Worm (Caenorhabditis elegans) whole organism, L1 larva: ENCODE data around the gene F14D7.6.
A peak's percentile ranks its signal among the peaks of the same experiment; 100 is the strongest.

Experiments
- C04F5.9 ChIP-seq: sonication (generic microtip); optimal IDR thresholded peaks from 2 replicates; lab custom pipeline; 2016; ENCODE audit warnings: missing genetic modification characterization, missing compliant biosample characterization
- C16A3.4 ChIP-seq: fragments of 150-350 bp; optimal IDR thresholded peaks from 2 replicates; lab custom pipeline; 2014; ENCODE audit warnings: missing biosample characterization, missing genetic modification characterization
- C34B4.2 ChIP-seq: sonication (generic microtip); optimal IDR thresholded peaks from 2 replicates; lab custom pipeline; 2017; ENCODE audit warnings: mild to moderate bottlenecking, missing genetic modification characterization, missing compliant biosample characterization
- F16B12.6 ChIP-seq: fragments of 150-350 bp; optimal IDR thresholded peaks from 2 replicates; lab custom pipeline; 2014; ENCODE audit warnings: missing biosample characterization, missing genetic modification characterization
- Y116A8C.19 ChIP-seq: sonication (generic microtip); optimal IDR thresholded peaks from 2 replicates; lab custom pipeline; 2016; ENCODE audit warnings: missing compliant biosample characterization, missing genetic modification characterization, borderline replicate concordance
- aha-1 ChIP-seq: fragments of 150-350 bp; optimal IDR thresholded peaks from 2 replicates; lab custom pipeline; 2014; ENCODE audit warnings: missing biosample characterization, missing genetic modification characterization
- alr-1 ChIP-seq: fragments of 200-800 bp; sonication (Bioruptor generic); optimal IDR thresholded peaks from 2 replicates; lab custom pipeline; 2018; ENCODE audit warnings: borderline replicate concordance, mild to moderate bottlenecking, missing genetic modification characterization, missing compliant biosample characterization
- aly-2 ChIP-seq: fragments of 150-350 bp; optimal IDR thresholded peaks from 2 replicates; lab custom pipeline; 2014; ENCODE audit warnings: missing biosample characterization, missing genetic modification characterization
- blmp-1 ChIP-seq: fragments of 150-350 bp; optimal IDR thresholded peaks from 2 replicates; lab custom pipeline; 2014; ENCODE audit warnings: missing biosample characterization, missing genetic modification characterization
- ceh-82 ChIP-seq, 3 experiments: fragments of 150-350 bp in 1 of 3; sonication (generic microtip) in 2 of 3; optimal IDR thresholded peaks; 2 replicates each; lab custom pipeline; 2014 to 2017; ENCODE audit warnings: missing biosample characterization in 3 of 3, missing genetic modification characterization in 3 of 3
- dsc-1 ChIP-seq: sonication (generic microtip); optimal IDR thresholded peaks from 2 replicates; lab custom pipeline; 2016; ENCODE audit warnings: mild to moderate bottlenecking, missing genetic modification characterization, missing compliant biosample characterization
- efl-1 ChIP-seq, 4 experiments: fragments of 150-350 bp; optimal IDR thresholded peaks in 3 of 4; peaks in 1 of 4; 1 replicate in 1 of 4; 2 replicates in 3 of 4; lab custom pipeline; 2014; ENCODE audit warnings: missing biosample characterization in 2 of 4, missing genetic modification characterization in 2 of 4, missing genetic modification reagents in 2 of 4
- elt-2 ChIP-seq: sonication (generic microtip); optimal IDR thresholded peaks from 2 replicates; lab custom pipeline; 2016; ENCODE audit warnings: missing genetic modification characterization, mild to moderate bottlenecking, inconsistent platforms, missing compliant biosample characterization, missing genetic modification reagents
- elt-3 ChIP-seq, 6 experiments: fragments of 150-350 bp in 1 of 6; sonication (generic microtip); optimal IDR thresholded peaks; 2 replicates each; lab custom pipeline; 2017 to 2018; ENCODE audit warnings: missing biosample characterization in 6 of 6, missing genetic modification characterization in 6 of 6, inconsistent platforms in 1 of 6
- ets-5 ChIP-seq: fragments of 200-800 bp; sonication (Bioruptor generic); IDR thresholded peaks from 2 replicates; pipeline ENCODE4 v1.3.6; 2022; ENCODE audit warnings: missing genetic modification characterization, missing compliant biosample characterization
- fkh-8 ChIP-seq: sonication (generic microtip); optimal IDR thresholded peaks from 2 replicates; lab custom pipeline; 2016; ENCODE audit warnings: mild to moderate bottlenecking, missing genetic modification characterization, missing compliant biosample characterization
- hlh-17 ChIP-seq: fragments of 200-800 bp; sonication (Bioruptor generic); optimal IDR thresholded peaks from 2 replicates; lab custom pipeline; 2018; ENCODE audit warnings: missing genetic modification characterization, mild to moderate bottlenecking, missing compliant biosample characterization, moderate library complexity, borderline replicate concordance
- hlh-4 ChIP-seq: sonication (generic microtip); optimal IDR thresholded peaks from 2 replicates; lab custom pipeline; 2016; ENCODE audit warnings: mild to moderate bottlenecking, missing genetic modification characterization, missing compliant biosample characterization
- hpl-2 ChIP-seq: fragments of 150-350 bp; optimal IDR thresholded peaks from 2 replicates; lab custom pipeline; 2014; ENCODE audit warnings: missing biosample characterization, missing genetic modification reagents, missing genetic modification characterization
- irx-1 ChIP-seq: sonication (generic microtip); optimal IDR thresholded peaks from 2 replicates; lab custom pipeline; 2016; ENCODE audit warnings: missing genetic modification characterization, missing compliant biosample characterization
- lin-13 ChIP-seq: fragments of 150-350 bp; optimal IDR thresholded peaks from 2 replicates; lab custom pipeline; 2014; ENCODE audit warnings: missing biosample characterization, missing genetic modification reagents, missing genetic modification characterization
- lin-14 ChIP-seq: fragments of 200-800 bp; sonication (Bioruptor generic); optimal IDR thresholded peaks from 2 replicates; lab custom pipeline; 2018; ENCODE audit warnings: mild to moderate bottlenecking, missing genetic modification characterization, moderate library complexity, missing compliant biosample characterization
- lin-15B ChIP-seq: fragments of 150-350 bp; sonication (generic microtip); optimal IDR thresholded peaks from 3 replicates; lab custom pipeline; 2014; ENCODE audit warnings: missing biosample characterization, missing genetic modification characterization
- lir-3 ChIP-seq: sonication (generic microtip); optimal IDR thresholded peaks from 2 replicates; lab custom pipeline; 2016; ENCODE audit warnings: mild to moderate bottlenecking, missing genetic modification characterization, moderate library complexity, missing compliant biosample characterization; ENCODE audit not compliant: poor library complexity
- lsy-2 ChIP-seq, 2 experiments: fragments of 150-350 bp; optimal IDR thresholded peaks; 2 replicates each; lab custom pipeline; 2014; ENCODE audit warnings: missing biosample characterization in 2 of 2, missing genetic modification characterization in 2 of 2
- mdl-1 ChIP-seq, 2 experiments: fragments of 150-350 bp; optimal IDR thresholded peaks; 2 replicates each; lab custom pipeline; 2014 to 2017; ENCODE audit warnings: missing biosample characterization in 2 of 2, missing genetic modification characterization in 2 of 2, inconsistent platforms in 1 of 2
- mep-1 ChIP-seq: fragments of 150-350 bp; optimal IDR thresholded peaks from 2 replicates; lab custom pipeline; 2014; ENCODE audit warnings: missing biosample characterization, missing genetic modification characterization
- nhr-237 ChIP-seq: fragments of 150-350 bp; optimal IDR thresholded peaks from 2 replicates; lab custom pipeline; 2014; ENCODE audit warnings: missing biosample characterization, missing genetic modification characterization
- nhr-28 ChIP-seq: fragments of 150-350 bp; optimal IDR thresholded peaks from 2 replicates; lab custom pipeline; 2014; ENCODE audit warnings: missing biosample characterization, missing genetic modification characterization
- nhr-47 ChIP-seq: sonication (generic microtip); optimal IDR thresholded peaks from 2 replicates; lab custom pipeline; 2016; ENCODE audit warnings: mild to moderate bottlenecking, missing genetic modification characterization, moderate library complexity, missing compliant biosample characterization
- nhr-71 ChIP-seq: sonication (generic microtip); optimal IDR thresholded peaks from 2 replicates; lab custom pipeline; 2016; ENCODE audit warnings: mild to moderate bottlenecking, missing genetic modification characterization, moderate library complexity, missing compliant biosample characterization
- nhr-76 ChIP-seq: sonication (generic microtip); optimal IDR thresholded peaks from 2 replicates; lab custom pipeline; 2017; ENCODE audit warnings: missing biosample characterization, missing genetic modification characterization
- nhr-85 ChIP-seq: sonication (generic microtip); peaks from one replicate; lab custom pipeline; 2016; ENCODE audit warnings: missing genetic modification characterization, inconsistent platforms, missing compliant biosample characterization
- nhr-90 ChIP-seq: sonication (generic microtip); optimal IDR thresholded peaks from 2 replicates; lab custom pipeline; 2016; ENCODE audit warnings: mild to moderate bottlenecking, missing genetic modification characterization, missing compliant biosample characterization; ENCODE audit not compliant: poor library complexity
- pqm-1 ChIP-seq: sonication (generic microtip); optimal IDR thresholded peaks from 3 replicates; lab custom pipeline; 2017; ENCODE audit warnings: missing biosample characterization, missing genetic modification characterization
- skn-1 ChIP-seq: fragments of 150-350 bp; optimal IDR thresholded peaks from 2 replicates; lab custom pipeline; 2014; ENCODE audit warnings: missing biosample characterization, missing genetic modification characterization
- sox-4 ChIP-seq: sonication (generic microtip); optimal IDR thresholded peaks from 2 replicates; lab custom pipeline; 2016; ENCODE audit warnings: missing genetic modification characterization, missing compliant biosample characterization
- sup-37 ChIP-seq: fragments of 200-800 bp; sonication (Bioruptor generic); optimal IDR thresholded peaks from 2 replicates; lab custom pipeline; 2018; ENCODE audit warnings: mild to moderate bottlenecking, missing genetic modification characterization, missing compliant biosample characterization
- unc-86 ChIP-seq: sonication (generic microtip); optimal IDR thresholded peaks from 2 replicates; lab custom pipeline; 2016; ENCODE audit warnings: missing genetic modification characterization, missing compliant biosample characterization
- unc-98 ChIP-seq: fragments of 200-800 bp; sonication (Bioruptor generic); IDR thresholded peaks from 2 replicates; pipeline ENCODE4 v1.3.6; 2022; ENCODE audit warnings: missing genetic modification characterization, missing compliant biosample characterization
- vab-15 ChIP-seq: sonication (generic microtip); optimal IDR thresholded peaks from 2 replicates; lab custom pipeline; 2017; ENCODE audit warnings: missing genotype, mild to moderate bottlenecking, missing genetic modification characterization, missing compliant biosample characterization
- zag-1 ChIP-seq: fragments of 150-350 bp; optimal IDR thresholded peaks from 2 replicates; lab custom pipeline; 2014; ENCODE audit warnings: missing biosample characterization, missing genetic modification characterization
- ztf-11 ChIP-seq, 2 experiments: sonication (generic microtip); optimal IDR thresholded peaks; 2 replicates each; lab custom pipeline; 2016 to 2017; ENCODE audit warnings: missing genetic modification characterization in 2 of 2, missing biosample characterization in 1 of 2, missing compliant biosample characterization in 1 of 2

F14D7.6 gene

ce11 chrV:14350949-14351348 is 49.7 kb downstream of the F14D7.6 start (continued):
- TF ChIP-seq nhr-90 (tag; lab: Kevin White, UChicago): peak; percentile 45
- TF ChIP-seq nhr-28 (tag; lab: Kevin White, UChicago): no peak
- TF ChIP-seq mep-1 (tag; lab: Kevin White, UChicago): peak; percentile 71
- peak in 1 of 2 experiments; percentile 64 for TF ChIP-seq mdl-1 (tag; optimal IDR thresholded peaks at IDR 0.05; lab: Kevin White, UChicago)
- no peak for TF ChIP-seq sup-37 (GFP tag; lab: Kevin White, UChicago)
- peak; percentile 20 for TF ChIP-seq F16B12.6 (tag; lab: Kevin White, UChicago)
- TF ChIP-seq nhr-47 (tag; lab: Kevin White, UChicago): peak; percentile 77
- TF ChIP-seq lir-3 (tag; lab: Kevin White, UChicago): peak; percentile 39
- no peak for TF ChIP-seq pqm-1 (tag; lab: Kevin White, UChicago)
- peak; percentile 35 for TF ChIP-seq irx-1
- peak; percentile 58 to 84 for TF ChIP-seq lsy-2 (tag; optimal IDR thresholded peaks at IDR 0.05; lab: Kevin White, UChicago)
- no peak for TF ChIP-seq alr-1 (tag; lab: Kevin White, UChicago)
- TF ChIP-seq Y116A8C.19 (tag; lab: Kevin White, UChicago): no peak
- peak; percentile 8 for TF ChIP-seq sox-4
- no peak for TF ChIP-seq ets-5
- peak; percentile 83 for TF ChIP-seq lin-15B (tag; lab: Kevin White, UChicago)
- peak; percentile 38 for TF ChIP-seq hpl-2 (GFP tag; lab: Kevin White, UChicago)
- TF ChIP-seq C16A3.4 (tag; lab: Kevin White, UChicago): peak; percentile 74
- TF ChIP-seq skn-1 (tag; lab: Kevin White, UChicago): peak; percentile 73
- no peak for TF ChIP-seq hlh-4 (tag; lab: Kevin White, UChicago)
- peak; percentile 64 for TF ChIP-seq blmp-1 (tag; lab: Kevin White, UChicago)
- TF ChIP-seq ztf-11 (tag; optimal IDR thresholded peaks at IDR 0.05; lab: Kevin White, UChicago): no peak
- no peak for TF ChIP-seq aly-2 (tag; lab: Kevin White, UChicago)
- TF ChIP-seq fkh-8 (tag; lab: Kevin White, UChicago): peak; percentile 89

- TF ChIP-seq efl-1 (optimal IDR thresholded peaks at IDR 0.05; lab: Kevin White, UChicago) (no peak), efl-1 (GFP tag; optimal IDR thresholded peaks at IDR 0.05 in 1 of 2; lab: Kevin White, UChicago) (peak in 1 of 2 experiments; percentile 65), lin-14 (GFP tag; lab: Kevin White, UChicago) (no peak), nhr-85 (tag; lab: Kevin White, UChicago) (peak; percentile 42)
Measured at ce11 chrV:14351629-14352028, 50.4 kb downstream of the F14D7.6 start, which contains the start of gene vha-13. TSS of gene vha-13 (plus strand) at chrV:14351709.

- TF ChIP-seq ceh-82 (tag; optimal IDR thresholded peaks at IDR 0.05; lab: Kevin White, UChicago) (no peak), C04F5.9 (tag; lab: Kevin White, UChicago) (no peak), lin-13 (GFP tag; lab: Kevin White, UChicago) (no peak), nhr-47 (tag; lab: Kevin White, UChicago) (no peak), C34B4.2 (tag; lab: Kevin White, UChicago) (no peak), sup-37 (GFP tag; lab: Kevin White, UChicago) (no peak)
Measured at ce11 chrV:14352032-14352431, 50.8 kb downstream of the F14D7.6 start.

- TF ChIP-seq alr-1 (tag; lab: Kevin White, UChicago) (no peak), unc-98 (GFP tag; lab: Robert Waterston, UW) (no peak), aly-2 (tag; lab: Kevin White, UChicago) (peak; percentile 98), elt-3 (tag; optimal IDR thresholded peaks at IDR 0.05; lab: Kevin White, UChicago) (no peak), nhr-76 (tag; lab: Kevin White, UChicago) (no peak), vab-15 (tag; lab: Kevin White, UChicago) (no peak), ztf-11 (tag; optimal IDR thresholded peaks at IDR 0.05; lab: Kevin White, UChicago) (no peak), lin-13 (GFP tag; lab: Kevin White, UChicago) (no peak), nhr-28 (tag; lab: Kevin White, UChicago) (no peak), F16B12.6 (tag; lab: Kevin White, UChicago) (no peak), lin-14 (GFP tag; lab: Kevin White, UChicago) (no peak), Y116A8C.19 (tag; lab: Kevin White, UChicago) (no peak), elt-2 (tag; lab: Kevin White, UChicago) (peak; percentile 15), hlh-17 (no peak), hlh-4 (tag; lab: Kevin White, UChicago) (no peak), nhr-237 (tag; lab: Kevin White, UChicago) (no peak), sox-4 (no peak), nhr-47 (tag; lab: Kevin White, UChicago) (peak; percentile 20), unc-86 (tag; lab: Kevin White, UChicago) (no peak), aha-1 (tag; lab: Kevin White, UChicago) (no peak), lin-15B (tag; lab: Kevin White, UChicago) (no peak), dsc-1 (no peak), zag-1 (tag; lab: Kevin White, UChicago) (no peak), nhr-71 (tag; lab: Kevin White, UChicago) (peak; percentile 60)
Measured at ce11 chrV:14354258-14354877, 53.2 kb downstream of the F14D7.6 start, which contains the start of gene Y49A3A.3. TSS of gene Y49A3A.3 (plus strand) at chrV:14354410.
